Fruit fly (Drosophila melanogaster) whole organism, wandering third instar larva: ENCODE measurements around the gene CG10804.

Source experiments
- Abd-B ChIP-seq: fragments of >200 bp; optimal IDR thresholded peaks from 2 replicates; lab custom pipeline; 2017; ENCODE audit warnings: missing biosample characterization, missing genetic modification characterization
- br ChIP-seq: fragments of 200-800 bp; sonication (Bioruptor generic); optimal IDR thresholded peaks from 2 replicates; lab custom pipeline; 2016; ENCODE audit warnings: missing biosample characterization, missing genetic modification characterization
- ey ChIP-seq: fragments of 200-800 bp; sonication (Bioruptor generic); optimal IDR thresholded peaks from 2 replicates; lab custom pipeline; 2016; ENCODE audit warnings: missing biosample characterization, missing genetic modification characterization

DNA sequence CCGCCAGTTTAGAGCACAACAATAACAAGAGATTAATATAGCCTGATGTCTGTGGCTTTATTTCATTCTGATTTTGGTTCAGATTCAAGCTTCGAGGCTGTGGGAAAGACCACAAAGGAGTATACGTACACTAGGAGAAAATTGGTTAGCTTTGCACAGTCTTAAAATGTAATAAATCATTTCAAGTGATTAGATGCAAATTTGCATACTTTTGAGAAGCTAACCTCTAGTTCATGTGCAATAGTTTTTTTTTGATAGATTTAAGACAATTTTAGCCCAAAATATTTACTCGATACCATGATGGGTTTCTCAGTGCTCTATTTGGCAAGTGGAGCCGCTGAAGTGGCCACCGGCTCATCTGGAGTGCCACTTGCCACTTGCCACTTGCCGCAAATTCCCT is 24.6 kb downstream of the CG10804 start:
- TF ChIP-seq ey (GFP tag; lab: Kevin White, UChicago), result no peak
- TF ChIP-seq Abd-B (GFP tag; lab: Kevin White, UChicago), result no peak
- no peak for TF ChIP-seq br
